Worm (Caenorhabditis elegans) whole organism, young adult: ENCODE data around the gene T09A12.1.

Source experiments
- B0019.2 ChIP-seq: fragments of 200-800 bp; sonication (Bioruptor generic); conservative IDR thresholded peaks from 2 replicates; pipeline ENCODE4 v1.3.6; 2022; ENCODE audit warnings: missing genetic modification reagents, missing genetic modification characterization, missing compliant biosample characterization
- B0261.1 ChIP-seq: sonication (generic microtip); optimal IDR thresholded peaks from 2 replicates; lab custom pipeline; 2016; ENCODE audit warnings: mild to moderate bottlenecking, missing genetic modification characterization, moderate library complexity, missing compliant biosample characterization
- D2030.7 ChIP-seq: fragments of 200-800 bp; sonication (Bioruptor generic); IDR thresholded peaks from 2 replicates; pipeline ENCODE4 v1.3.6; 2022; ENCODE audit warnings: missing genetic modification reagents, missing genetic modification characterization, missing compliant biosample characterization
- F10E7.11 ChIP-seq: sonication (generic microtip); optimal IDR thresholded peaks from 2 replicates; lab custom pipeline; 2017; ENCODE audit warnings: mild to moderate bottlenecking, missing genetic modification characterization, moderate library complexity, missing compliant biosample characterization
- F33H1.4 ChIP-seq: fragments of 200-800 bp; sonication (Bioruptor generic); IDR thresholded peaks from 2 replicates; pipeline ENCODE4 v1.3.6; 2022; ENCODE audit warnings: missing genetic modification reagents, missing genetic modification characterization, missing compliant biosample characterization
- F37B4.10 ChIP-seq: fragments of 200-800 bp; sonication (Bioruptor generic); IDR thresholded peaks from 2 replicates; pipeline ENCODE4 v1.3.6; 2022; ENCODE audit warnings: missing genetic modification characterization, missing compliant biosample characterization
- F39B2.1 ChIP-seq: fragments of 200-800 bp; sonication (Bioruptor generic); IDR thresholded peaks from 2 replicates; pipeline ENCODE4 v1.3.6; 2022; ENCODE audit warnings: missing genetic modification reagents, missing genetic modification characterization, missing compliant biosample characterization
- F49E8.2 ChIP-seq: sonication (generic microtip); optimal IDR thresholded peaks from 3 replicates; lab custom pipeline; 2017; ENCODE audit warnings: missing genetic modification characterization, mild to moderate bottlenecking, missing compliant biosample characterization, antibody characterized with exemption, moderate library complexity; ENCODE audit not compliant: insufficient read depth
- F57A8.1 ChIP-seq: fragments of 200-800 bp; sonication (Bioruptor generic); optimal IDR thresholded peaks from 2 replicates; lab custom pipeline; 2018; ENCODE audit warnings: mild to moderate bottlenecking, missing genetic modification characterization, moderate library complexity, missing compliant biosample characterization
- T26A5.8 ChIP-seq: sonication (generic microtip); optimal IDR thresholded peaks from 2 replicates; lab custom pipeline; 2016; ENCODE audit warnings: missing genetic modification characterization, missing compliant biosample characterization
- Y53F4B.3 ChIP-seq: fragments of 200-800 bp; sonication (Bioruptor generic); IDR thresholded peaks from 2 replicates; pipeline ENCODE4 v1.3.6; 2022; ENCODE audit warnings: missing genetic modification reagents, missing genetic modification characterization, missing compliant biosample characterization
- attf-5 ChIP-seq: fragments of 200-800 bp; sonication (Bioruptor generic); optimal IDR thresholded peaks from 2 replicates; lab custom pipeline; 2018; ENCODE audit warnings: mild to moderate bottlenecking, missing genetic modification characterization, missing compliant biosample characterization
- cebp-2 ChIP-seq: fragments of 200-800 bp; sonication (Bioruptor generic); IDR thresholded peaks from 2 replicates; pipeline ENCODE4 v1.3.6; 2022; ENCODE audit warnings: missing genetic modification characterization, missing compliant biosample characterization
- ceh-100 ChIP-seq: fragments of 200-800 bp; sonication (Bioruptor generic); IDR thresholded peaks from 2 replicates; pipeline ENCODE4 v1.3.6; 2022; ENCODE audit warnings: missing genetic modification reagents, missing genetic modification characterization, missing compliant biosample characterization
- ceh-40 ChIP-seq: fragments of 200-800 bp; sonication (Bioruptor generic); IDR thresholded peaks from 2 replicates; pipeline ENCODE4 v1.3.6; 2022; ENCODE audit warnings: missing genetic modification characterization, missing compliant biosample characterization
- ceh-79 ChIP-seq: sonication (generic microtip); optimal IDR thresholded peaks from 2 replicates; lab custom pipeline; 2017; ENCODE audit warnings: mild to moderate bottlenecking, missing genetic modification characterization, missing compliant biosample characterization
- dpff-1 ChIP-seq: sonication (generic microtip); optimal IDR thresholded peaks from 2 replicates; lab custom pipeline; 2017; ENCODE audit warnings: mild to moderate bottlenecking, missing genetic modification characterization, missing compliant biosample characterization
- egl-18 ChIP-seq: fragments of 200-800 bp; sonication (Bioruptor generic); IDR thresholded peaks from 2 replicates; pipeline ENCODE4 v1.3.6; 2022; ENCODE audit warnings: missing genetic modification reagents, missing genetic modification characterization, missing compliant biosample characterization
- ets-4 ChIP-seq: fragments of 200-800 bp; sonication (Bioruptor generic); optimal IDR thresholded peaks from 2 replicates; lab custom pipeline; 2018; ENCODE audit warnings: mild to moderate bottlenecking, missing genetic modification characterization, missing compliant biosample characterization
- gei-17 ChIP-seq: fragments of 200-800 bp; sonication (Bioruptor generic); optimal IDR thresholded peaks from 2 replicates; lab custom pipeline; 2018; ENCODE audit warnings: mild to moderate bottlenecking, missing genetic modification characterization, missing compliant biosample characterization
- hlh-12 ChIP-seq: sonication (generic microtip); optimal IDR thresholded peaks from 2 replicates; lab custom pipeline; 2016; ENCODE audit warnings: missing genetic modification characterization, missing compliant biosample characterization
- let-607 ChIP-seq, 2 experiments: fragments of 200-800 bp in 1 of 2; sonication (Bioruptor generic) in 1 of 2; sonication (generic microtip) in 1 of 2; optimal IDR thresholded peaks; 2 replicates each; lab custom pipeline; 2016 to 2018; ENCODE audit warnings: mild to moderate bottlenecking in 2 of 2, missing compliant biosample characterization in 2 of 2, missing genetic modification characterization in 2 of 2, moderate library complexity in 2 of 2, missing genotype in 1 of 2
- lin-40 ChIP-seq: sonication (generic microtip); optimal IDR thresholded peaks from 2 replicates; lab custom pipeline; 2016; ENCODE audit warnings: missing genetic modification characterization, mild to moderate bottlenecking, missing compliant biosample characterization, missing genotype, missing genetic modification reagents
- lsl-1 ChIP-seq: fragments of 200-800 bp; sonication (Bioruptor generic); optimal IDR thresholded peaks from 2 replicates; lab custom pipeline; 2018; ENCODE audit warnings: mild to moderate bottlenecking, missing genetic modification characterization, moderate library complexity, missing compliant biosample characterization
- madf-3 ChIP-seq: fragments of 200-800 bp; sonication (Bioruptor generic); IDR thresholded peaks from 2 replicates; pipeline ENCODE4 v1.3.6; 2022; ENCODE audit warnings: missing genetic modification reagents, missing genetic modification characterization, missing compliant biosample characterization
- madf-8 ChIP-seq: fragments of 200-800 bp; sonication (Bioruptor generic); conservative IDR thresholded peaks from 2 replicates; pipeline ENCODE4 v1.3.6; 2022; ENCODE audit warnings: missing genetic modification reagents, missing genetic modification characterization, missing compliant biosample characterization
- mcd-1 ChIP-seq: fragments of 200-800 bp; sonication (Bioruptor generic); IDR thresholded peaks from 2 replicates; pipeline ENCODE4 v1.3.6; 2022; ENCODE audit warnings: missing genetic modification reagents, missing genetic modification characterization, missing compliant biosample characterization
- nfyb-1 ChIP-seq: fragments of 200-800 bp; sonication (Bioruptor generic); IDR thresholded peaks from 2 replicates; pipeline ENCODE4 v1.3.6; 2022; ENCODE audit warnings: missing genetic modification reagents, missing genetic modification characterization, missing compliant biosample characterization
- nhr-120 ChIP-seq: fragments of 200-800 bp; sonication (Bioruptor generic); IDR thresholded peaks from 2 replicates; pipeline ENCODE4 v1.3.6; 2022; ENCODE audit warnings: missing genetic modification characterization, missing compliant biosample characterization
- nhr-179 ChIP-seq: sonication (generic microtip); optimal IDR thresholded peaks from 2 replicates; lab custom pipeline; 2016; ENCODE audit warnings: mild to moderate bottlenecking, missing genetic modification characterization, missing compliant biosample characterization
- nhr-27 ChIP-seq: fragments of 200-800 bp; sonication (Bioruptor generic); optimal IDR thresholded peaks from 2 replicates; lab custom pipeline; 2018; ENCODE audit warnings: mild to moderate bottlenecking, missing genetic modification characterization, moderate library complexity, missing compliant biosample characterization
- rec-8 ChIP-seq, 2 experiments: sonication (generic microtip); optimal IDR thresholded peaks; 2 replicates each; lab custom pipeline; 2016; ENCODE audit warnings: mild to moderate bottlenecking in 2 of 2, missing genetic modification characterization in 2 of 2, missing genetic modification reagents in 2 of 2, missing genotype in 2 of 2, missing biosample characterization in 1 of 2, missing compliant biosample characterization in 1 of 2, moderate library complexity in 1 of 2
- sea-2 ChIP-seq: fragments of 200-800 bp; sonication (Bioruptor generic); IDR thresholded peaks from 2 replicates; pipeline ENCODE4 v1.3.6; 2022; ENCODE audit warnings: missing genetic modification characterization, missing compliant biosample characterization
- somi-1 ChIP-seq: fragments of 200-800 bp; sonication (Bioruptor generic); optimal IDR thresholded peaks from 2 replicates; lab custom pipeline; 2018; ENCODE audit warnings: mild to moderate bottlenecking, missing genetic modification characterization, missing compliant biosample characterization
- zfh-2 ChIP-seq: fragments of 200-800 bp; sonication (Bioruptor generic); conservative IDR thresholded peaks from 2 replicates; pipeline ENCODE4 v1.3.6; 2022; ENCODE audit warnings: missing genetic modification reagents, missing genetic modification characterization, missing compliant biosample characterization
- zim-3 ChIP-seq: sonication (generic microtip); optimal IDR thresholded peaks from 2 replicates; lab custom pipeline; 2017; ENCODE audit warnings: mild to moderate bottlenecking, missing genetic modification characterization, moderate library complexity, missing compliant biosample characterization

The T09A12.1 gene

ce11 chrIV:8244112-8244511 lies at the start of gene T09A12.1:
T09A12.1 (plus strand) TSS chrIV:8244412.
- TF ChIP-seq hlh-12 (tag; lab: Kevin White, UChicago) = no peak
- TF ChIP-seq D2030.7 (GFP tag; lab: Robert Waterston, UW) = no peak
- no peak for TF ChIP-seq ceh-79 (tag; lab: Kevin White, UChicago)
- TF ChIP-seq mcd-1 (GFP tag; lab: Robert Waterston, UW) = no peak
- no peak for TF ChIP-seq let-607 (tag; optimal IDR thresholded peaks at IDR 0.05; lab: Kevin White, UChicago)
- no peak for TF ChIP-seq ets-4 (GFP tag; lab: Kevin White, UChicago)
- no peak for TF ChIP-seq B0019.2 (GFP tag; lab: Robert Waterston, UW)
- TF ChIP-seq gei-17 (GFP tag; lab: Kevin White, UChicago) = no peak
- TF ChIP-seq F57A8.1 (GFP tag; lab: Kevin White, UChicago) = no peak
- no peak for TF ChIP-seq ceh-40 (GFP tag; lab: Robert Waterston, UW)
- no peak for TF ChIP-seq B0261.1
- TF ChIP-seq zim-3 (tag; lab: Kevin White, UChicago) = no peak
- no peak for TF ChIP-seq lsl-1
- no peak for TF ChIP-seq ceh-100 (GFP tag; lab: Robert Waterston, UW)
- TF ChIP-seq madf-3 (GFP tag; lab: Robert Waterston, UW) = no peak
- TF ChIP-seq egl-18 (GFP tag; lab: Robert Waterston, UW) = no peak
- TF ChIP-seq nfyb-1 (GFP tag; lab: Robert Waterston, UW) = no peak

- TF ChIP-seq rec-8 (tag; optimal IDR thresholded peaks at IDR 0.05; lab: Kevin White, UChicago) (no peak), nhr-179 (tag; lab: Kevin White, UChicago) (no peak), nhr-27 (no peak), Y53F4B.3 (no peak), F39B2.1 (GFP tag; lab: Robert Waterston, UW) (no peak), dpff-1 (tag; lab: Kevin White, UChicago) (no peak), F49E8.2 (tag; lab: Kevin White, UChicago) (no peak), zfh-2 (GFP tag; lab: Robert Waterston, UW) (no peak), madf-8 (GFP tag; lab: Robert Waterston, UW) (no peak), F33H1.4 (no peak), ets-4 (GFP tag; lab: Kevin White, UChicago) (no peak), F10E7.11 (no peak), F37B4.10 (GFP tag; lab: Robert Waterston, UW) (no peak), nhr-120 (GFP tag; lab: Robert Waterston, UW) (no peak), somi-1 (GFP tag; lab: Kevin White, UChicago) (no peak), sea-2 (GFP tag; lab: Robert Waterston, UW) (no peak), attf-5 (no peak), lin-40 (tag; lab: Kevin White, UChicago) (no peak)
Observed at ce11 chrIV:8198851-8199250, 45.4 kb upstream of the T09A12.1 start, which contains the start of gene wsp-1. wsp-1 (minus strand) TSS chrIV:8198951.

ce11 chrIV:8199274-8199673 lies 44.9 kb upstream of the T09A12.1 start:
- no peak for TF ChIP-seq T26A5.8 (tag; lab: Kevin White, UChicago)
- TF ChIP-seq cebp-2 (GFP tag; lab: Robert Waterston, UW) = 0 out of 2 replicates have a peak, but pooled peaks have one; percentile 69
